Worm (Caenorhabditis elegans) whole organism, early embryonic: ENCODE measurements around the gene deg-1.

ENCODE experiments used
- B0310.2 ChIP-seq: sonication (generic microtip); optimal IDR thresholded peaks from 2 replicates; lab custom pipeline; 2016; ENCODE audit warnings: mild to moderate bottlenecking, missing genetic modification characterization, missing compliant biosample characterization
- F13C5.2 ChIP-seq: sonication (generic microtip); optimal IDR thresholded peaks from 2 replicates; lab custom pipeline; 2017; ENCODE audit warnings: mild to moderate bottlenecking, missing genetic modification characterization, inconsistent platforms, missing compliant biosample characterization
- aly-1 ChIP-seq: sonication (generic microtip); optimal IDR thresholded peaks from 2 replicates; lab custom pipeline; 2016; ENCODE audit warnings: missing genetic modification characterization, missing compliant biosample characterization
- ama-1 ChIP-seq: fragments of 150-350 bp; optimal IDR thresholded peaks from 2 replicates; lab custom pipeline; 2014
- flt-1 ChIP-seq: fragments of 200-800 bp; sonication (Bioruptor generic); IDR thresholded peaks from 2 replicates; pipeline ENCODE4 v1.3.6; 2022; ENCODE audit warnings: missing genetic modification characterization, missing compliant biosample characterization
- hmbx-1 ChIP-seq: sonication (generic microtip); optimal IDR thresholded peaks from 2 replicates; lab custom pipeline; 2016; ENCODE audit warnings: mild to moderate bottlenecking, missing genetic modification characterization, missing compliant biosample characterization
- pes-1 ChIP-seq: fragments of 200-800 bp; sonication (Bioruptor generic); IDR thresholded peaks from 2 replicates; pipeline ENCODE4 v1.3.6; 2022; ENCODE audit warnings: missing genetic modification reagents, missing genetic modification characterization, missing compliant biosample characterization
- scrt-1 ChIP-seq: fragments of 200-800 bp; sonication (Bioruptor generic); IDR thresholded peaks from 2 replicates; pipeline ENCODE4 v1.3.6; 2022; ENCODE audit warnings: missing genetic modification characterization, missing compliant biosample characterization
- tbx-11 ChIP-seq: fragments of 200-800 bp; sonication (Bioruptor generic); IDR thresholded peaks from 2 replicates; pipeline ENCODE4 v1.3.6; 2022; ENCODE audit warnings: missing genetic modification characterization, missing compliant biosample characterization
- tbx-37 ChIP-seq: fragments of 200-800 bp; sonication (Bioruptor generic); conservative IDR thresholded peaks from 2 replicates; pipeline ENCODE4 v1.3.6; 2022; ENCODE audit warnings: missing genetic modification reagents, missing genetic modification characterization, missing compliant biosample characterization
- tra-4 ChIP-seq: sonication (generic microtip); optimal IDR thresholded peaks from 2 replicates; lab custom pipeline; 2017; ENCODE audit warnings: missing genetic modification characterization, missing compliant biosample characterization

ce11 chrX:7810991-7811390 is 58.1 kb downstream of the deg-1 start:
- TF ChIP-seq hmbx-1 (tag; lab: Kevin White, UChicago) (no peak), tbx-37 (no peak), ama-1 (lab: Kevin White, UChicago) (no peak), tra-4 (tag; lab: Kevin White, UChicago) (no peak), aly-1 (no peak), F13C5.2 (no peak), scrt-1 (GFP tag; lab: Robert Waterston, UW) (no peak), B0310.2 (tag; lab: Kevin White, UChicago) (no peak), pes-1 (GFP tag; lab: Robert Waterston, UW) (no peak), flt-1 (GFP tag; lab: Robert Waterston, UW) (no peak), tbx-11 (GFP tag; lab: Robert Waterston, UW) (no peak)
